Fruit fly (Drosophila melanogaster) whole organism, adult: ENCODE measurements around the gene Actn.

Experiments
- CG11617 ChIP-seq: fragments of 200-800 bp; sonication (Bioruptor generic); optimal IDR thresholded peaks from 2 replicates; lab custom pipeline; 2017; ENCODE audit warnings: mild to moderate bottlenecking, missing biosample characterization, missing genetic modification reagents, missing genetic modification characterization
- CG12768 ChIP-seq: fragments of 200-800 bp; sonication (Bioruptor generic); optimal IDR thresholded peaks from 2 replicates; lab custom pipeline; 2017; ENCODE audit warnings: missing biosample characterization, missing genetic modification characterization, mild to moderate bottlenecking, moderate library complexity, missing genetic modification reagents
- CG14711 ChIP-seq: fragments of 200-800 bp; sonication (Bioruptor generic); optimal IDR thresholded peaks from 2 replicates; lab custom pipeline; 2018; ENCODE audit warnings: missing biosample characterization, mild to moderate bottlenecking, missing genetic modification characterization, moderate library complexity
- CG1620 ChIP-seq: fragments of 200-800 bp; sonication (Bioruptor generic); optimal IDR thresholded peaks from 2 replicates; lab custom pipeline; 2016; ENCODE audit warnings: missing biosample characterization, missing genetic modification characterization
- CG33017 ChIP-seq: fragments of 200-800 bp; sonication (Bioruptor generic); optimal IDR thresholded peaks from 2 replicates; lab custom pipeline; 2018; ENCODE audit warnings: missing biosample characterization, mild to moderate bottlenecking, missing genetic modification characterization, moderate library complexity
- CG5204 ChIP-seq: fragments of 200-800 bp; sonication (Bioruptor generic); optimal IDR thresholded peaks from 2 replicates; lab custom pipeline; 2016; ENCODE audit warnings: missing biosample characterization, missing genetic modification characterization
- CG7045 ChIP-seq: fragments of 200-800 bp; sonication (Bioruptor generic); optimal IDR thresholded peaks from 2 replicates; lab custom pipeline; 2017; ENCODE audit warnings: missing biosample characterization, mild to moderate bottlenecking, missing genetic modification characterization
- CG7101 ChIP-seq: fragments of 200-800 bp; sonication (Bioruptor generic); optimal IDR thresholded peaks from 2 replicates; lab custom pipeline; 2018; ENCODE audit warnings: missing biosample characterization, mild to moderate bottlenecking, missing genetic modification characterization, moderate library complexity
- Clk ChIP-seq: fragments of 200-800 bp; sonication (Bioruptor generic); optimal IDR thresholded peaks from 2 replicates; lab custom pipeline; 2017; ENCODE audit warnings: missing biosample characterization, missing genetic modification characterization
- Crg-1 ChIP-seq: fragments of 200-800 bp; sonication (Bioruptor generic); optimal IDR thresholded peaks from 2 replicates; lab custom pipeline; 2016; ENCODE audit warnings: missing biosample characterization, missing genetic modification characterization
- Hr96 ChIP-seq: fragments of 200-800 bp; sonication (Bioruptor generic); optimal IDR thresholded peaks from 2 replicates; lab custom pipeline; 2016; ENCODE audit warnings: missing biosample characterization, missing genetic modification characterization
- Mnt ChIP-seq: fragments of 200-800 bp; sonication (Bioruptor generic); optimal IDR thresholded peaks from 2 replicates; lab custom pipeline; 2016; ENCODE audit warnings: missing biosample characterization, mild to moderate bottlenecking, missing genetic modification characterization
- bab1 ChIP-seq: fragments of 200-800 bp; sonication (Bioruptor generic); optimal IDR thresholded peaks from 3 replicates; lab custom pipeline; 2019; ENCODE audit warnings: missing biosample characterization, mild to moderate bottlenecking, missing genetic modification characterization, moderate library complexity
- cic ChIP-seq: fragments of 200-800 bp; sonication (Bioruptor generic); optimal IDR thresholded peaks from 2 replicates; lab custom pipeline; 2017; ENCODE audit warnings: missing biosample characterization, mild to moderate bottlenecking, missing genetic modification characterization, moderate library complexity
- cnc ChIP-seq, 2 experiments: fragments of >200 bp; optimal IDR thresholded peaks; 2 replicates each; lab custom pipeline; 2017
- kay ChIP-seq: fragments of 200-800 bp; sonication (Bioruptor generic); peaks from one replicate; lab custom pipeline; 2016; ENCODE audit warnings: missing biosample characterization, missing genetic modification characterization, borderline replicate concordance
- ovo ChIP-seq: fragments of 200-800 bp; sonication (Bioruptor generic); optimal IDR thresholded peaks from 2 replicates; lab custom pipeline; 2016; ENCODE audit warnings: missing biosample characterization, missing genetic modification characterization
- pad ChIP-seq: fragments of 200-800 bp; sonication (Bioruptor generic); optimal IDR thresholded peaks from 3 replicates; lab custom pipeline; 2017; ENCODE audit warnings: missing biosample characterization, missing genetic modification characterization, mild to moderate bottlenecking, moderate library complexity, missing genetic modification reagents
- tj ChIP-seq: fragments of 200-800 bp; sonication (Bioruptor generic); optimal IDR thresholded peaks from 3 replicates; lab custom pipeline; 2017; ENCODE audit warnings: missing biosample characterization, mild to moderate bottlenecking, missing genetic modification characterization, moderate library complexity
- toe ChIP-seq: fragments of 200-800 bp; sonication (Bioruptor generic); optimal IDR thresholded peaks from 2 replicates; lab custom pipeline; 2016; ENCODE audit warnings: missing biosample characterization, missing genetic modification characterization

The Actn gene

DNA sequence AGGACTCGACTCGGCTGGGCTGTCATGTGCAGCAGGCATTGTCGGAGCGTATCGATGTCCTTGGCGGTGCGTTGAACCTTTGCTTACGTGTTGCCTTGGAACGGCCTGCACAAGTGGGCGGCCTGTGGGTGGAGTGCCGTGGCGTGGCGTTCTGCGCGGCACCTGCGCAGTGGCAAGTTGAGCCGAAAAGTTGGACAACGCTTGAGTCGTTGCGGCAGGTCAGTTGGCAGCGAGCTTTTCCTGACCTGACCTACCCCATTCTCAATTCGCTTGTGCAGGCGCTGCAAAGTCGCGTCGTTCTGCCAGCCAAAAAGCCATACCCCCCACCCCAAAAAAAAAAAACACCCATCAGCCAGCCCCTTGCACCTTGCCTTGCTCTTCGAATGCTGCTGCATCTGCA is 60.4 kb downstream of the Actn start:
- TF ChIP-seq Hr96 (GFP tag; lab: Kevin White, UChicago) (no peak), Clk (GFP tag; lab: Kevin White, UChicago) (no peak), CG33017 (tag; lab: Kevin White, UChicago) (no peak), CG7045 (GFP tag; lab: Kevin White, UChicago) (no peak), pad (GFP tag; lab: Kevin White, UChicago) (no peak), cnc (optimal IDR thresholded peaks at IDR 0.05; lab: Kevin White, UChicago) (no peak)

DNA sequence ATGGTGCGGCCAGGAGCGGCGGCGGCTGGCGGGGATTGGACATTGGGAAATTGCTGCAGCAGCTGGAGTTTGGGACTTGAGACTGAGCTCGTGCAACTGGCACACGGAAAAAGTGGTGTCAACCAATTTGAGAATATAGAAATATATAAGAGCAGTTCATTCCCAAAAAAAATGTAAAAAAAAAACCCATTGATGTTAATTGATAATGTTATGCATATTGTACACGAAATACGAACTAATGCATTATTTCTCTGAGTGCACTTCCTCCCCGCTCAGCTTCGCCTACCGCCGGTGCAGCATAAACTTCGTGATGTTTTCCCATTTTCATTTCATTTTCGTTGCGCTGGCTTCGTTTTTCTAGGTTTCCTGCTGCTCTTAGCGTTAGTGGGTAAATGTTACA is 62.4 kb downstream of the Actn start:
- TF ChIP-seq Clk (GFP tag; lab: Kevin White, UChicago) (no peak), bab1 (GFP tag; lab: Kevin White, UChicago) (no peak), Mnt (GFP tag; lab: Kevin White, UChicago) (no peak), ovo (GFP tag; lab: Kevin White, UChicago) (no peak), kay (GFP tag; lab: Kevin White, UChicago) (no peak), cnc (optimal IDR thresholded peaks at IDR 0.05; lab: Kevin White, UChicago) (no peak), CG12768 (no peak), Hr96 (GFP tag; lab: Kevin White, UChicago) (no peak), CG11617 (GFP tag; lab: Kevin White, UChicago) (no peak), cic (no peak), CG33017 (tag; lab: Kevin White, UChicago) (no peak), CG7101 (tag; lab: Kevin White, UChicago) (no peak), CG1620 (GFP tag; lab: Kevin White, UChicago) (no peak), CG5204 (no peak), CG14711 (tag; lab: Kevin White, UChicago) (no peak), CG7045 (GFP tag; lab: Kevin White, UChicago) (no peak)

DNA sequence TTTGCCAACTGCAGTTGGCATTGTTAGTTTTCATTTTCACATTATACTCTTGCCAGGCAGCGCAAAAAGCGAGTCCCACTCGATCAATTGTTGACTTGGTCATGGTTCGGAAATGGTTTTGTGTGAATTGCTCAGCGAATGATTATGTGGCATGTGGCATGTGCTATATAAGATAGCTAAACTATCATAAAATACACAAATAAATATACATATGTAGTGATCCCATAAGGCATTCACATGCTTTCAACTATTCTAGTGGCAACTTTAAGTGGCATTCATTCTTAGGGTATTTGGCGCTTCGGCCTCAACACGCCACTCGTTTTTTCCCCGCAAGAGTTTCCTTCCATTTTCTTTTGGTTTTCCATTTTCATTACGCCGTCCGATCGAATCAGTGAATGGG is 63.1 kb downstream of the Actn start:
- TF ChIP-seq kay (GFP tag; lab: Kevin White, UChicago) (no peak), cnc (optimal IDR thresholded peaks at IDR 0.05; lab: Kevin White, UChicago) (no peak), tj (no peak), CG33017 (tag; lab: Kevin White, UChicago) (no peak), pad (GFP tag; lab: Kevin White, UChicago) (no peak), CG11617 (GFP tag; lab: Kevin White, UChicago) (no peak), CG1620 (GFP tag; lab: Kevin White, UChicago) (no peak), CG5204 (no peak), CG7045 (GFP tag; lab: Kevin White, UChicago) (no peak), Mnt (GFP tag; lab: Kevin White, UChicago) (no peak), cic (no peak), CG14711 (tag; lab: Kevin White, UChicago) (no peak), CG12768 (no peak)

DNA sequence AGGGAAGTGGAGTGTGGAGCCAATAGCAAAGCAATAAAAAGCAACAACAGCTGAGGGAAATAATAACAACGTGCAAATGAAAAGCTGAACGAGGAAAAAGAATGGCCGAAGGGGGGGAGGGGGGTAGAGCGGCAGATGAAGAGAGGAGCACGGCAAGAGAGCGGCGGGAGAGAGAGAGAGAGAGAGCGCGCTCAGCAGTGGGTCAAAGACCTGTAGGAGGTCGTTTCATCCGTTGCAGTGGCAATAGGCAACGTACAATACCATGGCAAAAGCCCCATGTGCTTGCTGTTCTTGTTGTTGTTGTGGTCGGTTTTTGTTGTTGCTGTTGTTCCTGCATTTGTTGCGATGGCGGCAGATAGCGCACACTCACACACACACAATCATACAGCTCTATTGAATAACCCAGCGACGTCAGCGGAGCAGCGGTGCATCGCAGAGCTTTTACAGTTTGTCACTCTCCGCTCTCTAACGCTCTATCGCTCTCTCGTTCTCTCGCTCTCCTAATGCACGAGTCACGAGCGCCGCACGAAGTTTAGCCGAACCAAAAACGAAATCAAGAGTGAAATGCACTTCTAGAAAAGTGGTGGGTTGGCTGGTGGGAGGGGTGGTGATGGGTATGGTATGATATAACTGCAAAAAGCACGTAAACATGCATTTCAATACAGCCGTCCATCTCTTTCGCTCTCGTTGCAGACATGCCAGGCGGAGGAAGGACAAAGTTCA is 66.1 kb downstream of the Actn start:
- peak; percentile 36 for TF ChIP-seq CG14711 (tag; lab: Kevin White, UChicago)
- no peak for TF ChIP-seq kay (GFP tag; lab: Kevin White, UChicago)
- TF ChIP-seq bab1 (GFP tag; lab: Kevin White, UChicago), result peak; percentile 9
- peak; percentile 48 for TF ChIP-seq Hr96 (GFP tag; lab: Kevin White, UChicago)
- no peak for TF ChIP-seq cnc (optimal IDR thresholded peaks at IDR 0.05; lab: Kevin White, UChicago)
- peak; percentile 47 for TF ChIP-seq CG7101 (tag; lab: Kevin White, UChicago)
- no peak for TF ChIP-seq Crg-1 (GFP tag; lab: Kevin White, UChicago)
- TF ChIP-seq CG33017 (tag; lab: Kevin White, UChicago), result no peak
- peak; percentile 95 for TF ChIP-seq Mnt (GFP tag; lab: Kevin White, UChicago)
- TF ChIP-seq tj, result peak; percentile 39
- no peak for TF ChIP-seq CG5204
- no peak for TF ChIP-seq ovo (GFP tag; lab: Kevin White, UChicago)
- TF ChIP-seq CG7045 (GFP tag; lab: Kevin White, UChicago), result no peak
- no peak for TF ChIP-seq CG11617 (GFP tag; lab: Kevin White, UChicago)
- TF ChIP-seq Clk (GFP tag; lab: Kevin White, UChicago), result no peak
- no peak for TF ChIP-seq CG1620 (GFP tag; lab: Kevin White, UChicago)
- TF ChIP-seq toe (GFP tag; lab: Kevin White, UChicago), result no peak
- TF ChIP-seq pad (GFP tag; lab: Kevin White, UChicago), result peak; percentile 9
- TF ChIP-seq cic, result peak; percentile 49
- peak; percentile 27 for TF ChIP-seq CG12768
